Worm (Caenorhabditis elegans) whole organism, L1 larva: ENCODE data around the gene srlf-31.

Experiments
- F16B12.6 ChIP-seq: fragments of 150-350 bp; optimal IDR thresholded peaks from 2 replicates; lab custom pipeline; 2014; ENCODE audit warnings: missing biosample characterization, missing genetic modification characterization
- aha-1 ChIP-seq: fragments of 150-350 bp; optimal IDR thresholded peaks from 2 replicates; lab custom pipeline; 2014; ENCODE audit warnings: missing biosample characterization, missing genetic modification characterization
- aly-2 ChIP-seq: fragments of 150-350 bp; optimal IDR thresholded peaks from 2 replicates; lab custom pipeline; 2014; ENCODE audit warnings: missing biosample characterization, missing genetic modification characterization
- ama-1 ChIP-seq: fragments of 150-350 bp; optimal IDR thresholded peaks from 2 replicates; lab custom pipeline; 2014
- blmp-1 ChIP-seq: fragments of 150-350 bp; optimal IDR thresholded peaks from 2 replicates; lab custom pipeline; 2014; ENCODE audit warnings: missing biosample characterization, missing genetic modification characterization
- ceh-90 ChIP-seq: sonication (generic microtip); optimal IDR thresholded peaks from 2 replicates; lab custom pipeline; 2016; ENCODE audit warnings: missing genetic modification characterization, missing compliant biosample characterization
- ces-1 ChIP-seq: fragments of 150-350 bp; optimal IDR thresholded peaks from 2 replicates; lab custom pipeline; 2014; ENCODE audit warnings: missing biosample characterization, missing genetic modification reagents, missing genetic modification characterization
- dpl-1 ChIP-seq, 3 experiments: fragments of 150-350 bp in 2 of 3; sonication (generic microtip) in 1 of 3; optimal IDR thresholded peaks; 2 replicates each; lab custom pipeline; 2014 to 2017; ENCODE audit warnings: missing biosample characterization in 3 of 3, missing genetic modification characterization in 3 of 3, missing genetic modification reagents in 3 of 3
- efl-1 ChIP-seq, 4 experiments: fragments of 150-350 bp; optimal IDR thresholded peaks in 3 of 4; peaks in 1 of 4; 1 replicate in 1 of 4; 2 replicates in 3 of 4; lab custom pipeline; 2014; ENCODE audit warnings: missing biosample characterization in 2 of 4, missing genetic modification characterization in 2 of 4, missing genetic modification reagents in 2 of 4
- efl-3 ChIP-seq: fragments of 200-800 bp; sonication (Bioruptor generic); optimal IDR thresholded peaks from 2 replicates; lab custom pipeline; 2018; ENCODE audit warnings: mild to moderate bottlenecking, missing genetic modification characterization, missing compliant biosample characterization
- elt-2 ChIP-seq: sonication (generic microtip); optimal IDR thresholded peaks from 2 replicates; lab custom pipeline; 2016; ENCODE audit warnings: missing genetic modification characterization, mild to moderate bottlenecking, inconsistent platforms, missing compliant biosample characterization, missing genetic modification reagents
- elt-3 ChIP-seq, 6 experiments: fragments of 150-350 bp in 1 of 6; sonication (generic microtip); optimal IDR thresholded peaks; 2 replicates each; lab custom pipeline; 2017 to 2018; ENCODE audit warnings: missing biosample characterization in 6 of 6, missing genetic modification characterization in 6 of 6, inconsistent platforms in 1 of 6
- fkh-4 ChIP-seq: sonication (generic microtip); optimal IDR thresholded peaks from 2 replicates; lab custom pipeline; 2016; ENCODE audit warnings: missing compliant biosample characterization, missing genetic modification characterization, borderline replicate concordance
- fos-1 ChIP-seq: fragments of 150-350 bp; optimal IDR thresholded peaks from 2 replicates; lab custom pipeline; 2014; ENCODE audit warnings: missing biosample characterization, missing genetic modification characterization
- grh-1 ChIP-seq: fragments of 200-800 bp; sonication (Bioruptor generic); IDR thresholded peaks from 2 replicates; pipeline ENCODE4 v1.3.6; 2022; ENCODE audit warnings: missing genetic modification reagents, missing genetic modification characterization, missing compliant biosample characterization
- hpl-2 ChIP-seq: fragments of 150-350 bp; optimal IDR thresholded peaks from 2 replicates; lab custom pipeline; 2014; ENCODE audit warnings: missing biosample characterization, missing genetic modification reagents, missing genetic modification characterization
- jun-1 ChIP-seq: fragments of 150-350 bp; optimal IDR thresholded peaks from 2 replicates; lab custom pipeline; 2014; ENCODE audit warnings: missing biosample characterization, missing genetic modification reagents, missing genetic modification characterization
- lin-13 ChIP-seq: fragments of 150-350 bp; optimal IDR thresholded peaks from 2 replicates; lab custom pipeline; 2014; ENCODE audit warnings: missing biosample characterization, missing genetic modification reagents, missing genetic modification characterization
- lin-14 ChIP-seq: fragments of 200-800 bp; sonication (Bioruptor generic); optimal IDR thresholded peaks from 2 replicates; lab custom pipeline; 2018; ENCODE audit warnings: mild to moderate bottlenecking, missing genetic modification characterization, moderate library complexity, missing compliant biosample characterization
- lin-35 ChIP-seq, 2 experiments: fragments of 150-350 bp; optimal IDR thresholded peaks; 2 replicates each; lab custom pipeline; 2014; ENCODE audit warnings: missing biosample characterization in 2 of 2, missing genetic modification characterization in 2 of 2, missing genetic modification reagents in 2 of 2
- lin-39 ChIP-seq: fragments of 150-350 bp; optimal IDR thresholded peaks from 2 replicates; lab custom pipeline; 2014; ENCODE audit warnings: missing biosample characterization, missing genetic modification reagents, missing genetic modification characterization
- lsy-2 ChIP-seq, 2 experiments: fragments of 150-350 bp; optimal IDR thresholded peaks; 2 replicates each; lab custom pipeline; 2014; ENCODE audit warnings: missing biosample characterization in 2 of 2, missing genetic modification characterization in 2 of 2
- mab-9 ChIP-seq: fragments of 200-800 bp; sonication (Bioruptor generic); IDR thresholded peaks from 2 replicates; pipeline ENCODE4 v1.3.6; 2022; ENCODE audit warnings: missing genetic modification reagents, missing genetic modification characterization, missing compliant biosample characterization
- mep-1 ChIP-seq: fragments of 150-350 bp; optimal IDR thresholded peaks from 2 replicates; lab custom pipeline; 2014; ENCODE audit warnings: missing biosample characterization, missing genetic modification characterization
- nhr-11 ChIP-seq: fragments of 150-350 bp; optimal IDR thresholded peaks from 2 replicates; lab custom pipeline; 2014; ENCODE audit warnings: missing biosample characterization, missing genetic modification characterization
- nhr-12 ChIP-seq: sonication (generic microtip); optimal IDR thresholded peaks from 2 replicates; lab custom pipeline; 2017; ENCODE audit warnings: missing biosample characterization, missing genetic modification characterization
- nhr-19 ChIP-seq: fragments of 200-800 bp; sonication (Bioruptor generic); conservative IDR thresholded peaks from 2 replicates; pipeline ENCODE4 v1.3.6; 2022; ENCODE audit warnings: missing genetic modification characterization, missing compliant biosample characterization
- nhr-20 ChIP-seq: sonication (generic microtip); optimal IDR thresholded peaks from 2 replicates; lab custom pipeline; 2016; ENCODE audit warnings: mild to moderate bottlenecking, missing genetic modification characterization, missing compliant biosample characterization
- nhr-47 ChIP-seq: sonication (generic microtip); optimal IDR thresholded peaks from 2 replicates; lab custom pipeline; 2016; ENCODE audit warnings: mild to moderate bottlenecking, missing genetic modification characterization, moderate library complexity, missing compliant biosample characterization
- nhr-71 ChIP-seq: sonication (generic microtip); optimal IDR thresholded peaks from 2 replicates; lab custom pipeline; 2016; ENCODE audit warnings: mild to moderate bottlenecking, missing genetic modification characterization, moderate library complexity, missing compliant biosample characterization
- nhr-76 ChIP-seq: sonication (generic microtip); optimal IDR thresholded peaks from 2 replicates; lab custom pipeline; 2017; ENCODE audit warnings: missing biosample characterization, missing genetic modification characterization
- nhr-77 ChIP-seq: fragments of 150-350 bp; optimal IDR thresholded peaks from 2 replicates; lab custom pipeline; 2014; ENCODE audit warnings: missing biosample characterization, missing genetic modification characterization
- nhr-84 ChIP-seq: sonication (generic microtip); optimal IDR thresholded peaks from 2 replicates; lab custom pipeline; 2017; ENCODE audit warnings: missing biosample characterization, missing genetic modification characterization
- nhr-90 ChIP-seq: sonication (generic microtip); optimal IDR thresholded peaks from 2 replicates; lab custom pipeline; 2016; ENCODE audit warnings: mild to moderate bottlenecking, missing genetic modification characterization, missing compliant biosample characterization; ENCODE audit not compliant: poor library complexity
- pax-3 ChIP-seq: fragments of 200-800 bp; sonication (Bioruptor generic); optimal IDR thresholded peaks from 2 replicates; lab custom pipeline; 2018; ENCODE audit warnings: mild to moderate bottlenecking, missing genetic modification characterization, moderate library complexity, missing compliant biosample characterization
- snpc-4 ChIP-seq: fragments of 150-350 bp; optimal IDR thresholded peaks from 2 replicates; lab custom pipeline; 2014; ENCODE audit warnings: missing biosample characterization, missing genetic modification characterization
- snu-23 ChIP-seq: sonication (generic microtip); optimal IDR thresholded peaks from 2 replicates; lab custom pipeline; 2016; ENCODE audit warnings: missing genetic modification characterization, missing compliant biosample characterization
- swsn-7 ChIP-seq: sonication (generic microtip); optimal IDR thresholded peaks from 2 replicates; lab custom pipeline; 2016; ENCODE audit warnings: missing genetic modification characterization, missing compliant biosample characterization
- tbx-2 ChIP-seq: sonication (generic microtip); optimal IDR thresholded peaks from 2 replicates; lab custom pipeline; 2016; ENCODE audit warnings: missing genetic modification characterization, missing compliant biosample characterization
- tlp-1 ChIP-seq: fragments of 150-350 bp; optimal IDR thresholded peaks from 2 replicates; lab custom pipeline; 2014; ENCODE audit warnings: missing biosample characterization, missing genetic modification characterization
- unc-130 ChIP-seq: fragments of 150-350 bp; optimal IDR thresholded peaks from 2 replicates; lab custom pipeline; 2017; ENCODE audit warnings: missing biosample characterization, missing genetic modification characterization, inconsistent platforms
- unc-30 ChIP-seq: sonication (generic microtip); optimal IDR thresholded peaks from 2 replicates; lab custom pipeline; 2017; ENCODE audit warnings: missing biosample characterization, missing genetic modification characterization
- unc-86 ChIP-seq: sonication (generic microtip); optimal IDR thresholded peaks from 2 replicates; lab custom pipeline; 2016; ENCODE audit warnings: missing genetic modification characterization, missing compliant biosample characterization
- unc-98 ChIP-seq: fragments of 200-800 bp; sonication (Bioruptor generic); IDR thresholded peaks from 2 replicates; pipeline ENCODE4 v1.3.6; 2022; ENCODE audit warnings: missing genetic modification characterization, missing compliant biosample characterization
- vab-15 ChIP-seq: sonication (generic microtip); optimal IDR thresholded peaks from 2 replicates; lab custom pipeline; 2017; ENCODE audit warnings: missing genotype, mild to moderate bottlenecking, missing genetic modification characterization, missing compliant biosample characterization
- xbp-1 ChIP-seq: sonication (generic microtip); optimal IDR thresholded peaks from 2 replicates; lab custom pipeline; 2016; ENCODE audit warnings: missing genetic modification characterization, missing compliant biosample characterization
- zag-1 ChIP-seq: fragments of 150-350 bp; optimal IDR thresholded peaks from 2 replicates; lab custom pipeline; 2014; ENCODE audit warnings: missing biosample characterization, missing genetic modification characterization
- ztf-4 ChIP-seq: fragments of 150-350 bp; optimal IDR thresholded peaks from 2 replicates; lab custom pipeline; 2014; ENCODE audit warnings: missing biosample characterization, missing genetic modification characterization

Gene srlf-31

ce11 chrIV:11956387-11956786, 33.4 kb upstream of the srlf-31 start (continued):
- peak; percentile 45 for TF ChIP-seq pax-3
- peak; percentile 88 for TF ChIP-seq nhr-47 (tag; lab: Kevin White, UChicago)
- peak; percentile 65 to 89 for TF ChIP-seq lin-35 (GFP tag; optimal IDR thresholded peaks at IDR 0.05; lab: Kevin White, UChicago)
- peak; percentile 74 for TF ChIP-seq unc-98 (GFP tag; lab: Robert Waterston, UW)
- no peak for TF ChIP-seq ceh-90 (tag; lab: Kevin White, UChicago)
- TF ChIP-seq, all 84 proteins: peak for 53

DNA sequence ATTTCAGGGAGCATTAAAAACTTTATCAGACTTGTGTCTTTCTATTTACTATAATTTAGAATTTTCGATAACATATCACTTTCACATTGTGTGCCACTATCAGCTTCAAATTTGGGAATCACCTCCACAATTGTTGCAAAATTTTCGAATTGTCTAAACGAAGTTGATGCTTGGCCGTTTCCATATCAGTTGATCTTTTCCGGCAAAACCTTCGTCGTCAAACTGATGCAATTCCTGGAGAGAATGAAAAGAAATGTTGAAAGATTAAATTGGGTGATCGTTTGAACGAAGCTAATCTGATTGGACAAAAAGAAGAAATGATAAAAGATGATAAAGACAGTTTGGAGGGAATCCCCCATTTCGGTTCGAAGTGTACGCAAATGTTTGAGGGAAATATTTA, 32.6 kb upstream of the srlf-31 start:
- no peak for TF ChIP-seq efl-3
- no peak for TF ChIP-seq nhr-76
- peak in 5 of 6 experiments; percentile 15 to 73 (median 30) for TF ChIP-seq elt-3 (tag; optimal IDR thresholded peaks at IDR 0.05; lab: Kevin White, UChicago)
- no peak for TF ChIP-seq nhr-11 (tag; lab: Kevin White, UChicago)
- TF ChIP-seq mab-9 (GFP tag; lab: Robert Waterston, UW), result no peak
- peak; percentile 80 for TF ChIP-seq ama-1
- TF ChIP-seq nhr-77 (tag; lab: Kevin White, UChicago), result no peak
- peak; percentile 34 for TF ChIP-seq lin-14 (GFP tag; lab: Kevin White, UChicago)
- peak; percentile 7 for TF ChIP-seq tbx-2
- TF ChIP-seq nhr-20 (tag; lab: Kevin White, UChicago), result peak; percentile 83
- TF ChIP-seq nhr-19 (GFP tag; lab: Robert Waterston, UW), result peak; percentile 30; the same call in 1 of the 2 replicates
- peak; percentile 74 for TF ChIP-seq nhr-71
- peak; percentile 50 for TF ChIP-seq snu-23 (GFP tag; lab: Kevin White, UChicago)
- peak; percentile 21 to 29 for TF ChIP-seq lsy-2 (tag; optimal IDR thresholded peaks at IDR 0.05; lab: Kevin White, UChicago)
- TF ChIP-seq nhr-84 (tag; lab: Kevin White, UChicago), result no peak
- no peak for TF ChIP-seq aha-1
- TF ChIP-seq unc-86 (tag; lab: Kevin White, UChicago), result no peak
- peak; percentile 13 for TF ChIP-seq swsn-7
- TF ChIP-seq lin-39 (tag; lab: Kevin White, UChicago), result no peak
- TF ChIP-seq F16B12.6 (tag; lab: Kevin White, UChicago), result no peak
- no peak for TF ChIP-seq vab-15 (tag; lab: Kevin White, UChicago)
- TF ChIP-seq tlp-1, result peak; percentile 54
- TF ChIP-seq nhr-47 (tag; lab: Kevin White, UChicago), result peak; percentile 14
- no peak for TF ChIP-seq mep-1 (tag; lab: Kevin White, UChicago)
- no peak for TF ChIP-seq lin-13
- TF ChIP-seq aly-2, result peak; percentile 93
- TF ChIP-seq fkh-4, result no peak
- TF ChIP-seq dpl-1 (GFP tag; optimal IDR thresholded peaks at IDR 0.05; lab: Kevin White, UChicago), result no peak
- no peak for TF ChIP-seq zag-1 (tag; lab: Kevin White, UChicago)
- TF ChIP-seq jun-1 (tag; lab: Kevin White, UChicago), result peak; percentile 32
- no peak for TF ChIP-seq ces-1 (GFP tag; lab: Kevin White, UChicago)
- TF ChIP-seq pax-3, result peak; percentile 37
- no peak for TF ChIP-seq unc-130 (tag; lab: Kevin White, UChicago)
- peak; percentile 74 for TF ChIP-seq ztf-4 (tag; lab: Kevin White, UChicago)
- TF ChIP-seq nhr-90 (tag; lab: Kevin White, UChicago), result peak; percentile 55
- peak; percentile 67 for TF ChIP-seq blmp-1 (tag; lab: Kevin White, UChicago)
- peak in 1 of 2 experiments; percentile 50 for TF ChIP-seq lin-35 (GFP tag; optimal IDR thresholded peaks at IDR 0.05; lab: Kevin White, UChicago)
- 0 out of 2 replicates have a peak, but pooled peaks have one; percentile 24 for TF ChIP-seq grh-1 (GFP tag; lab: Robert Waterston, UW)
- TF ChIP-seq unc-30 (tag; lab: Kevin White, UChicago), result no peak
- no peak for TF ChIP-seq unc-98 (GFP tag; lab: Robert Waterston, UW)
- peak; percentile 1 for TF ChIP-seq xbp-1 (tag; lab: Kevin White, UChicago)
- peak; percentile 43 for TF ChIP-seq hpl-2
- peak in 1 of 2 experiments; percentile 15 for TF ChIP-seq efl-1 (optimal IDR thresholded peaks at IDR 0.05; lab: Kevin White, UChicago)
- no peak for TF ChIP-seq efl-1 (GFP tag; optimal IDR thresholded peaks at IDR 0.05 in 1 of 2; lab: Kevin White, UChicago)
- TF ChIP-seq elt-2 (tag; lab: Kevin White, UChicago), result peak; percentile 99
- TF ChIP-seq fos-1 (tag; lab: Kevin White, UChicago), result no peak
- TF ChIP-seq snpc-4 (tag; lab: Kevin White, UChicago), result no peak
- no peak for TF ChIP-seq nhr-12
- TF ChIP-seq, all 84 proteins: peak for 24
